Worm (Caenorhabditis elegans) whole organism, L4 larva: ENCODE measurements around the gene F53A9.7.

Experiments
- lin-15B ChIP-seq: fragments of 150-350 bp; sonication (generic microtip); optimal IDR thresholded peaks from 3 replicates; lab custom pipeline; 2014; ENCODE audit warnings: missing biosample characterization, missing genetic modification characterization
- nhr-10 ChIP-seq: fragments of 150-350 bp; optimal IDR thresholded peaks from 2 replicates; lab custom pipeline; 2014; ENCODE audit warnings: missing biosample characterization, missing genetic modification characterization
- nhr-76 ChIP-seq: fragments of 150-350 bp; optimal IDR thresholded peaks from 2 replicates; lab custom pipeline; 2014; ENCODE audit warnings: missing biosample characterization, missing genetic modification characterization
- vab-7 ChIP-seq: fragments of 200-800 bp; sonication (Bioruptor generic); IDR thresholded peaks from 2 replicates; pipeline ENCODE4 v1.3.6; 2022; ENCODE audit warnings: missing genetic modification reagents, missing genetic modification characterization, missing compliant biosample characterization
- ztf-11 ChIP-seq: fragments of 150-350 bp; optimal IDR thresholded peaks from 2 replicates; lab custom pipeline; 2014; ENCODE audit warnings: missing biosample characterization, missing genetic modification characterization

- TF ChIP-seq nhr-76 (tag; lab: Kevin White, UChicago) (no peak), ztf-11 (tag; lab: Kevin White, UChicago) (no peak), lin-15B (tag; lab: Kevin White, UChicago) (no peak), vab-7 (no peak), nhr-10 (tag; lab: Kevin White, UChicago) (no peak)
Measured at ce11 chrX:8718153-8718552, 1.4 kb upstream of the F53A9.7 start.
